Worm (Caenorhabditis elegans) whole organism, midembryonic: Measurements from ENCODE around the gene pygo-1.

Experiments used
- T22C8.4 ChIP-seq: fragments of 200-800 bp; sonication (Bioruptor generic); IDR thresholded peaks from 2 replicates; pipeline ENCODE4 v1.3.6; 2022; ENCODE audit warnings: missing genetic modification characterization, missing compliant biosample characterization
- cog-1 ChIP-seq: sonication (generic microtip); optimal IDR thresholded peaks from 2 replicates; lab custom pipeline; 2016; ENCODE audit warnings: missing genetic modification characterization, missing compliant biosample characterization
- flt-1 ChIP-seq: fragments of 200-800 bp; sonication (Bioruptor generic); IDR thresholded peaks from 2 replicates; pipeline ENCODE4 v1.3.6; 2022; ENCODE audit warnings: missing genetic modification characterization, missing compliant biosample characterization
- klf-2 ChIP-seq: fragments of 200-800 bp; sonication (Bioruptor generic); conservative IDR thresholded peaks from 2 replicates; pipeline ENCODE4 v1.3.6; 2022; ENCODE audit warnings: missing genetic modification reagents, missing genetic modification characterization, missing compliant biosample characterization
- med-1 ChIP-seq: sonication (generic microtip); optimal IDR thresholded peaks from 2 replicates; lab custom pipeline; 2017; ENCODE audit warnings: missing genetic modification characterization, mild to moderate bottlenecking, missing compliant biosample characterization, antibody characterized with exemption, missing genetic modification reagents; ENCODE audit not compliant: insufficient read depth
- ref-1 ChIP-seq: fragments of 200-800 bp; sonication (Bioruptor generic); conservative IDR thresholded peaks from 2 replicates; pipeline ENCODE4 v1.3.6; 2022; ENCODE audit warnings: missing genetic modification reagents, missing genetic modification characterization, missing compliant biosample characterization
- tab-1 ChIP-seq: fragments of 200-800 bp; sonication (Bioruptor generic); IDR thresholded peaks from 2 replicates; pipeline ENCODE4 v1.3.6; 2022; ENCODE audit warnings: missing genetic modification characterization, missing compliant biosample characterization
- ztf-23 ChIP-seq: fragments of 200-800 bp; sonication (Bioruptor generic); IDR thresholded peaks from 2 replicates; pipeline ENCODE4 v1.3.6; 2022; ENCODE audit warnings: missing genetic modification reagents, missing genetic modification characterization, missing compliant biosample characterization
- ztf-29 ChIP-seq: fragments of 200-800 bp; sonication (Bioruptor generic); IDR thresholded peaks from 2 replicates; pipeline ENCODE4 v1.3.6; 2022; ENCODE audit warnings: missing genetic modification reagents, missing genetic modification characterization, missing compliant biosample characterization

Gene pygo-1

ce11 chrIV:5109943-5110342 is 26.8 kb downstream of the pygo-1 start:
- TF ChIP-seq ref-1 (GFP tag; lab: Robert Waterston, UW) = no peak
- TF ChIP-seq ztf-29 (GFP tag; lab: Robert Waterston, UW) = no peak
- TF ChIP-seq ztf-23 (GFP tag; lab: Robert Waterston, UW) = no peak
- TF ChIP-seq tab-1 = no peak
- TF ChIP-seq klf-2 (GFP tag; lab: Robert Waterston, UW) = no peak
- no peak for TF ChIP-seq T22C8.4 (GFP tag; lab: Robert Waterston, UW)
- TF ChIP-seq cog-1 (tag; lab: Kevin White, UChicago) = no peak
- TF ChIP-seq flt-1 (GFP tag; lab: Robert Waterston, UW) = no peak
- no peak for TF ChIP-seq med-1 (GFP tag; lab: Kevin White, UChicago)

- TF ChIP-seq cog-1 (tag; lab: Kevin White, UChicago) (no peak), ref-1 (GFP tag; lab: Robert Waterston, UW) (no peak), ztf-23 (GFP tag; lab: Robert Waterston, UW) (no peak), T22C8.4 (GFP tag; lab: Robert Waterston, UW) (no peak), tab-1 (no peak), ztf-29 (GFP tag; lab: Robert Waterston, UW) (no peak), flt-1 (GFP tag; lab: Robert Waterston, UW) (no peak), klf-2 (GFP tag; lab: Robert Waterston, UW) (no peak), med-1 (GFP tag; lab: Kevin White, UChicago) (no peak)
Observed at ce11 chrIV:5110391-5110930, 27.4 kb downstream of the pygo-1 start.

- TF ChIP-seq tab-1 = no peak
- no peak for TF ChIP-seq ztf-23 (GFP tag; lab: Robert Waterston, UW)
- no peak for TF ChIP-seq cog-1 (tag; lab: Kevin White, UChicago)
- TF ChIP-seq med-1 (GFP tag; lab: Kevin White, UChicago) = no peak
- TF ChIP-seq ztf-29 (GFP tag; lab: Robert Waterston, UW) = no peak
- TF ChIP-seq T22C8.4 (GFP tag; lab: Robert Waterston, UW) = no peak
- no peak for TF ChIP-seq flt-1 (GFP tag; lab: Robert Waterston, UW)
- no peak for TF ChIP-seq ref-1 (GFP tag; lab: Robert Waterston, UW)
- TF ChIP-seq klf-2 (GFP tag; lab: Robert Waterston, UW) = no peak
Observed at ce11 chrIV:5111533-5111932, 28.4 kb downstream of the pygo-1 start, which contains the start of gene AC7.3. Gene AC7.3 (plus strand): TSS chrIV:5111833.

ce11 chrIV:5121995-5122394 is 38.9 kb downstream of the pygo-1 start, which contains the start of gene tkr-3:
Gene tkr-3 (minus strand): TSS chrIV:5122095.
- TF ChIP-seq T22C8.4 (GFP tag; lab: Robert Waterston, UW) = no peak
- TF ChIP-seq ztf-23 (GFP tag; lab: Robert Waterston, UW) = no peak
- no peak for TF ChIP-seq ztf-29 (GFP tag; lab: Robert Waterston, UW)
- no peak for TF ChIP-seq cog-1 (tag; lab: Kevin White, UChicago)
- no peak for TF ChIP-seq klf-2 (GFP tag; lab: Robert Waterston, UW)
- no peak for TF ChIP-seq flt-1 (GFP tag; lab: Robert Waterston, UW)
- TF ChIP-seq tab-1 = no peak
- TF ChIP-seq ref-1 (GFP tag; lab: Robert Waterston, UW) = no peak

ce11 chrIV:5131781-5132180 is 48.7 kb downstream of the pygo-1 start:
- TF ChIP-seq ztf-23 (GFP tag; lab: Robert Waterston, UW) = no peak
- TF ChIP-seq flt-1 (GFP tag; lab: Robert Waterston, UW) = no peak
- TF ChIP-seq tab-1 = no peak
- no peak for TF ChIP-seq T22C8.4 (GFP tag; lab: Robert Waterston, UW)
- no peak for TF ChIP-seq klf-2 (GFP tag; lab: Robert Waterston, UW)
- TF ChIP-seq cog-1 (tag; lab: Kevin White, UChicago) = no peak
- no peak for TF ChIP-seq med-1 (GFP tag; lab: Kevin White, UChicago)
- TF ChIP-seq ztf-29 (GFP tag; lab: Robert Waterston, UW) = no peak
- TF ChIP-seq ref-1 (GFP tag; lab: Robert Waterston, UW) = no peak

ce11 chrIV:5133791-5134370 is 50.8 kb downstream of the pygo-1 start:
- no peak for TF ChIP-seq T22C8.4 (GFP tag; lab: Robert Waterston, UW)
- TF ChIP-seq med-1 (GFP tag; lab: Kevin White, UChicago) = no peak
- TF ChIP-seq ref-1 (GFP tag; lab: Robert Waterston, UW) = 0 out of 2 replicates have a peak, but pooled peaks have one; percentile 22
- TF ChIP-seq ztf-23 (GFP tag; lab: Robert Waterston, UW) = no peak

ce11 chrIV:5134798-5135197 is 51.7 kb downstream of the pygo-1 start:
- TF ChIP-seq tab-1 (no peak), T22C8.4 (GFP tag; lab: Robert Waterston, UW) (no peak), med-1 (GFP tag; lab: Kevin White, UChicago) (no peak), flt-1 (GFP tag; lab: Robert Waterston, UW) (no peak), cog-1 (tag; lab: Kevin White, UChicago) (no peak), ztf-23 (GFP tag; lab: Robert Waterston, UW) (no peak), ref-1 (GFP tag; lab: Robert Waterston, UW) (no peak), klf-2 (GFP tag; lab: Robert Waterston, UW) (no peak)
